Worm (Caenorhabditis elegans) whole organism, young adult: Measurements from ENCODE around the gene rpl-18.

Experiments used
- B0019.2 ChIP-seq: fragments of 200-800 bp; sonication (Bioruptor generic); conservative IDR thresholded peaks from 2 replicates; pipeline ENCODE4 v1.3.6; 2022; ENCODE audit warnings: missing genetic modification reagents, missing genetic modification characterization, missing compliant biosample characterization
- B0261.1 ChIP-seq: sonication (generic microtip); optimal IDR thresholded peaks from 2 replicates; lab custom pipeline; 2016; ENCODE audit warnings: mild to moderate bottlenecking, missing genetic modification characterization, moderate library complexity, missing compliant biosample characterization
- B0336.3 ChIP-seq: fragments of 200-800 bp; sonication (Bioruptor generic); IDR thresholded peaks from 2 replicates; pipeline ENCODE4 v1.3.6; 2022; ENCODE audit warnings: missing genetic modification characterization, missing compliant biosample characterization
- C17E4.6 ChIP-seq: fragments of 200-800 bp; sonication (Bioruptor generic); IDR thresholded peaks from 2 replicates; pipeline ENCODE4 v1.3.6; 2022; ENCODE audit warnings: missing genetic modification reagents, missing genetic modification characterization, missing compliant biosample characterization
- F52B5.7 ChIP-seq: sonication (generic microtip); optimal IDR thresholded peaks from 2 replicates; lab custom pipeline; 2016; ENCODE audit warnings: mild to moderate bottlenecking, missing genetic modification characterization, missing compliant biosample characterization
- F55B11.4 ChIP-seq: sonication (generic microtip); optimal IDR thresholded peaks from 2 replicates; lab custom pipeline; 2016; ENCODE audit warnings: missing compliant biosample characterization, missing genetic modification characterization, borderline replicate concordance; ENCODE audit not compliant: insufficient read depth
- F57A8.1 ChIP-seq: fragments of 200-800 bp; sonication (Bioruptor generic); optimal IDR thresholded peaks from 2 replicates; lab custom pipeline; 2018; ENCODE audit warnings: mild to moderate bottlenecking, missing genetic modification characterization, moderate library complexity, missing compliant biosample characterization
- Y67H2A.10 ChIP-seq: fragments of 200-800 bp; sonication (Bioruptor generic); conservative IDR thresholded peaks from 2 replicates; pipeline ENCODE4 v1.3.6; 2022; ENCODE audit warnings: missing genetic modification reagents, missing genetic modification characterization, missing compliant biosample characterization
- Y79H2A.3 ChIP-seq: fragments of 200-800 bp; sonication (Bioruptor generic); conservative IDR thresholded peaks from 2 replicates; pipeline ENCODE4 v1.3.6; 2022; ENCODE audit warnings: missing genetic modification reagents, missing genetic modification characterization, missing compliant biosample characterization
- akir-1 ChIP-seq: fragments of 200-800 bp; sonication (Bioruptor generic); optimal IDR thresholded peaks from 2 replicates; lab custom pipeline; 2018; ENCODE audit warnings: mild to moderate bottlenecking, missing genetic modification characterization, moderate library complexity, missing compliant biosample characterization
- ama-1 ChIP-seq, 3 experiments: fragments of 150-350 bp in 1 of 3; sonication (generic microtip) in 2 of 3; optimal IDR thresholded peaks; 2 replicates each; lab custom pipeline; 2014 to 2018; ENCODE audit warnings: missing biosample characterization in 2 of 3, missing genetic modification characterization in 2 of 3, missing genetic modification reagents in 2 of 3
- aptf-2 ChIP-seq: fragments of 200-800 bp; sonication (Bioruptor generic); conservative IDR thresholded peaks from 2 replicates; pipeline ENCODE4 v1.3.6; 2022; ENCODE audit warnings: missing genetic modification reagents, missing genetic modification characterization, missing compliant biosample characterization
- attf-3 ChIP-seq: fragments of 200-800 bp; sonication (Bioruptor generic); conservative IDR thresholded peaks from 2 replicates; pipeline ENCODE4 v1.3.6; 2022; ENCODE audit warnings: missing genetic modification reagents, missing genetic modification characterization, missing compliant biosample characterization
- attf-5 ChIP-seq: fragments of 200-800 bp; sonication (Bioruptor generic); optimal IDR thresholded peaks from 2 replicates; lab custom pipeline; 2018; ENCODE audit warnings: mild to moderate bottlenecking, missing genetic modification characterization, missing compliant biosample characterization
- bed-1 ChIP-seq: fragments of 200-800 bp; sonication (Bioruptor generic); IDR thresholded peaks from 2 replicates; pipeline ENCODE4 v1.3.6; 2022; ENCODE audit warnings: missing genetic modification reagents, missing genetic modification characterization, missing compliant biosample characterization
- ccch-3 ChIP-seq: fragments of 200-800 bp; sonication (Bioruptor generic); optimal IDR thresholded peaks from 2 replicates; lab custom pipeline; 2018; ENCODE audit warnings: mild to moderate bottlenecking, missing genetic modification characterization, missing compliant biosample characterization
- cebp-2 ChIP-seq: fragments of 200-800 bp; sonication (Bioruptor generic); IDR thresholded peaks from 2 replicates; pipeline ENCODE4 v1.3.6; 2022; ENCODE audit warnings: missing genetic modification characterization, missing compliant biosample characterization
- ceh-100 ChIP-seq: fragments of 200-800 bp; sonication (Bioruptor generic); IDR thresholded peaks from 2 replicates; pipeline ENCODE4 v1.3.6; 2022; ENCODE audit warnings: missing genetic modification reagents, missing genetic modification characterization, missing compliant biosample characterization
- ceh-91 ChIP-seq: fragments of 200-800 bp; sonication (Bioruptor generic); IDR thresholded peaks from 2 replicates; pipeline ENCODE4 v1.3.6; 2022; ENCODE audit warnings: missing genetic modification reagents, missing genetic modification characterization, missing compliant biosample characterization
- die-1 ChIP-seq: sonication (generic microtip); optimal IDR thresholded peaks from 2 replicates; lab custom pipeline; 2016; ENCODE audit warnings: missing genotype, mild to moderate bottlenecking, missing genetic modification characterization, missing compliant biosample characterization
- dpff-1 ChIP-seq: sonication (generic microtip); optimal IDR thresholded peaks from 2 replicates; lab custom pipeline; 2017; ENCODE audit warnings: mild to moderate bottlenecking, missing genetic modification characterization, missing compliant biosample characterization
- efl-1 ChIP-seq: fragments of 150-350 bp; optimal IDR thresholded peaks from 2 replicates; lab custom pipeline; 2014; ENCODE audit warnings: missing biosample characterization, missing genetic modification reagents, missing genetic modification characterization
- egl-44 ChIP-seq: fragments of 200-800 bp; sonication (Bioruptor generic); IDR thresholded peaks from 2 replicates; pipeline ENCODE4 v1.3.6; 2022; ENCODE audit warnings: missing genetic modification reagents, missing genetic modification characterization, missing compliant biosample characterization
- egrh-3 ChIP-seq: fragments of 200-800 bp; sonication (Bioruptor generic); IDR thresholded peaks from 2 replicates; pipeline ENCODE4 v1.3.6; 2022; ENCODE audit warnings: missing genetic modification reagents, missing genetic modification characterization, missing compliant biosample characterization
- hlh-12 ChIP-seq: sonication (generic microtip); optimal IDR thresholded peaks from 2 replicates; lab custom pipeline; 2016; ENCODE audit warnings: missing genetic modification characterization, missing compliant biosample characterization
- hlh-26 ChIP-seq: fragments of 200-800 bp; sonication (Bioruptor generic); conservative IDR thresholded peaks from 2 replicates; pipeline ENCODE4 v1.3.6; 2022; ENCODE audit warnings: missing genetic modification reagents, missing genetic modification characterization, missing compliant biosample characterization
- hsf-1 ChIP-seq: fragments of 200-800 bp; sonication (Bioruptor generic); IDR thresholded peaks from 2 replicates; pipeline ENCODE4 v1.3.6; 2022; ENCODE audit warnings: missing genetic modification reagents, missing genetic modification characterization, missing compliant biosample characterization
- let-526 ChIP-seq: fragments of 200-800 bp; sonication (Bioruptor generic); IDR thresholded peaks from 2 replicates; pipeline ENCODE4 v1.3.6; 2022; ENCODE audit warnings: missing genetic modification reagents, missing genetic modification characterization, missing compliant biosample characterization
- let-607 ChIP-seq, 2 experiments: fragments of 200-800 bp in 1 of 2; sonication (Bioruptor generic) in 1 of 2; sonication (generic microtip) in 1 of 2; optimal IDR thresholded peaks; 2 replicates each; lab custom pipeline; 2016 to 2018; ENCODE audit warnings: mild to moderate bottlenecking in 2 of 2, missing compliant biosample characterization in 2 of 2, missing genetic modification characterization in 2 of 2, moderate library complexity in 2 of 2, missing genotype in 1 of 2
- lin-26 ChIP-seq: fragments of 200-800 bp; sonication (Bioruptor generic); IDR thresholded peaks from 2 replicates; pipeline ENCODE4 v1.3.6; 2022; ENCODE audit warnings: missing genetic modification reagents, missing genetic modification characterization, missing compliant biosample characterization
- lin-40 ChIP-seq: sonication (generic microtip); optimal IDR thresholded peaks from 2 replicates; lab custom pipeline; 2016; ENCODE audit warnings: missing genetic modification characterization, mild to moderate bottlenecking, missing compliant biosample characterization, missing genotype, missing genetic modification reagents
- madf-6 ChIP-seq: fragments of 200-800 bp; sonication (Bioruptor generic); IDR thresholded peaks from 2 replicates; pipeline ENCODE4 v1.3.6; 2022; ENCODE audit warnings: missing genetic modification reagents, missing genetic modification characterization, missing compliant biosample characterization
- madf-8 ChIP-seq: fragments of 200-800 bp; sonication (Bioruptor generic); conservative IDR thresholded peaks from 2 replicates; pipeline ENCODE4 v1.3.6; 2022; ENCODE audit warnings: missing genetic modification reagents, missing genetic modification characterization, missing compliant biosample characterization
- nfyb-1 ChIP-seq: fragments of 200-800 bp; sonication (Bioruptor generic); IDR thresholded peaks from 2 replicates; pipeline ENCODE4 v1.3.6; 2022; ENCODE audit warnings: missing genetic modification reagents, missing genetic modification characterization, missing compliant biosample characterization
- nhr-120 ChIP-seq: fragments of 200-800 bp; sonication (Bioruptor generic); IDR thresholded peaks from 2 replicates; pipeline ENCODE4 v1.3.6; 2022; ENCODE audit warnings: missing genetic modification characterization, missing compliant biosample characterization
- nhr-27 ChIP-seq: fragments of 200-800 bp; sonication (Bioruptor generic); optimal IDR thresholded peaks from 2 replicates; lab custom pipeline; 2018; ENCODE audit warnings: mild to moderate bottlenecking, missing genetic modification characterization, moderate library complexity, missing compliant biosample characterization
- nhr-80 ChIP-seq: sonication (generic microtip); optimal IDR thresholded peaks from 2 replicates; lab custom pipeline; 2016; ENCODE audit warnings: missing genetic modification characterization, missing compliant biosample characterization
- nhr-90 ChIP-seq: sonication (generic microtip); optimal IDR thresholded peaks from 2 replicates; lab custom pipeline; 2016; ENCODE audit warnings: missing genotype, mild to moderate bottlenecking, missing genetic modification characterization, missing compliant biosample characterization
- repo-1 ChIP-seq: sonication (generic microtip); optimal IDR thresholded peaks from 2 replicates; lab custom pipeline; 2017; ENCODE audit warnings: mild to moderate bottlenecking, missing genetic modification characterization, missing compliant biosample characterization
- sdz-38 ChIP-seq: sonication (generic microtip); optimal IDR thresholded peaks from 2 replicates; lab custom pipeline; 2016; ENCODE audit warnings: missing genotype, missing genetic modification characterization, missing compliant biosample characterization
- snpc-1.1 ChIP-seq: sonication (generic microtip); optimal IDR thresholded peaks from 2 replicates; lab custom pipeline; 2017; ENCODE audit warnings: missing genetic modification characterization, mild to moderate bottlenecking, missing compliant biosample characterization, antibody characterized with exemption, moderate library complexity, missing genotype, missing genetic modification reagents; ENCODE audit not compliant: insufficient read depth
- snpc-3.4 ChIP-seq: sonication (generic microtip); optimal IDR thresholded peaks from 2 replicates; lab custom pipeline; 2017; ENCODE audit warnings: missing genetic modification characterization, mild to moderate bottlenecking, missing compliant biosample characterization, antibody characterized with exemption, moderate library complexity, missing genotype, missing genetic modification reagents
- somi-1 ChIP-seq: fragments of 200-800 bp; sonication (Bioruptor generic); optimal IDR thresholded peaks from 2 replicates; lab custom pipeline; 2018; ENCODE audit warnings: mild to moderate bottlenecking, missing genetic modification characterization, missing compliant biosample characterization
- sptf-2 ChIP-seq: fragments of 200-800 bp; sonication (Bioruptor generic); optimal IDR thresholded peaks from 2 replicates; lab custom pipeline; 2018; ENCODE audit warnings: mild to moderate bottlenecking, missing genetic modification characterization, missing compliant biosample characterization
- unc-130 ChIP-seq: sonication (generic microtip); optimal IDR thresholded peaks from 2 replicates; lab custom pipeline; 2016; ENCODE audit warnings: missing genetic modification reagents, missing genetic modification characterization, missing compliant biosample characterization
- xnd-1 ChIP-seq: sonication (generic microtip); optimal IDR thresholded peaks from 2 replicates; lab custom pipeline; 2016; ENCODE audit warnings: missing genotype, missing genetic modification reagents, missing genetic modification characterization, missing compliant biosample characterization
- ztf-22 ChIP-seq: fragments of 200-800 bp; sonication (Bioruptor generic); optimal IDR thresholded peaks from 2 replicates; lab custom pipeline; 2018; ENCODE audit warnings: mild to moderate bottlenecking, missing genetic modification characterization, moderate library complexity, missing compliant biosample characterization
- ztf-26 ChIP-seq: sonication (generic microtip); optimal IDR thresholded peaks from 2 replicates; lab custom pipeline; 2017; ENCODE audit warnings: missing genetic modification characterization, missing compliant biosample characterization
- ztf-6 ChIP-seq: fragments of 200-800 bp; sonication (Bioruptor generic); IDR thresholded peaks from 2 replicates; pipeline ENCODE4 v1.3.6; 2022; ENCODE audit warnings: missing genetic modification reagents, missing genetic modification characterization, missing compliant biosample characterization

The rpl-18 gene

ce11 chrIV:13777480-13777879 is at the start of gene rpl-18 (continued):
- no peak for TF ChIP-seq ceh-100 (GFP tag; lab: Robert Waterston, UW)
- TF ChIP-seq B0261.1: no peak
- no peak for TF ChIP-seq egrh-3 (GFP tag; lab: Robert Waterston, UW)
- TF ChIP-seq unc-130 (GFP tag; lab: Kevin White, UChicago): no peak
- no peak for TF ChIP-seq snpc-3.4
- no peak for TF ChIP-seq B0336.3 (GFP tag; lab: Robert Waterston, UW)
- TF ChIP-seq die-1: no peak
- no peak for TF ChIP-seq dpff-1 (tag; lab: Kevin White, UChicago)
- TF ChIP-seq somi-1 (GFP tag; lab: Kevin White, UChicago): no peak
- TF ChIP-seq madf-6: no peak
- TF ChIP-seq cebp-2 (GFP tag; lab: Robert Waterston, UW): no peak
- TF ChIP-seq let-526: no peak
- no peak for TF ChIP-seq nfyb-1 (GFP tag; lab: Robert Waterston, UW)
- no peak for TF ChIP-seq akir-1 (GFP tag; lab: Kevin White, UChicago)
- no peak for TF ChIP-seq lin-26 (GFP tag; lab: Robert Waterston, UW)
- no peak for TF ChIP-seq ztf-26 (tag; lab: Kevin White, UChicago)
- no peak for TF ChIP-seq F52B5.7 (tag; lab: Kevin White, UChicago)
- no peak for TF ChIP-seq attf-5 (GFP tag; lab: Kevin White, UChicago)
- no peak for TF ChIP-seq Y79H2A.3 (GFP tag; lab: Robert Waterston, UW)
- TF ChIP-seq nhr-90 (tag; lab: Kevin White, UChicago): no peak
- no peak for TF ChIP-seq aptf-2 (GFP tag; lab: Robert Waterston, UW)
- no peak for TF ChIP-seq nhr-27 (tag; lab: Kevin White, UChicago)
- peak; percentile 29 for TF ChIP-seq efl-1 (GFP tag; lab: Kevin White, UChicago)
- TF ChIP-seq C17E4.6 (GFP tag; lab: Robert Waterston, UW): no peak
- TF ChIP-seq ztf-22 (GFP tag; lab: Kevin White, UChicago): no peak
- no peak for TF ChIP-seq let-607 (tag; optimal IDR thresholded peaks at IDR 0.05; lab: Kevin White, UChicago)
- TF ChIP-seq repo-1: no peak
- no peak for TF ChIP-seq bed-1
- TF ChIP-seq xnd-1: no peak
- no peak for TF ChIP-seq ccch-3
- TF ChIP-seq nhr-120: no peak
- TF ChIP-seq sdz-38 (tag; lab: Kevin White, UChicago): no peak
- TF ChIP-seq ztf-6 (GFP tag; lab: Robert Waterston, UW): no peak
- no peak for TF ChIP-seq egl-44 (GFP tag; lab: Robert Waterston, UW)
- no peak for TF ChIP-seq B0019.2 (GFP tag; lab: Robert Waterston, UW)
- TF ChIP-seq sptf-2 (GFP tag; lab: Kevin White, UChicago): no peak
- TF ChIP-seq nhr-80: no peak
- TF ChIP-seq F57A8.1 (GFP tag; lab: Kevin White, UChicago): no peak
- TF ChIP-seq madf-8 (GFP tag; lab: Robert Waterston, UW): no peak
- TF ChIP-seq ceh-91: no peak
- TF ChIP-seq hsf-1 (GFP tag; lab: Robert Waterston, UW): no peak
- no peak for TF ChIP-seq ama-1 (optimal IDR thresholded peaks at IDR 0.05; lab: Kevin White, UChicago)
- no peak for TF ChIP-seq ama-1 (GFP tag; optimal IDR thresholded peaks at IDR 0.05; lab: Kevin White, UChicago)
- TF ChIP-seq hlh-26 (GFP tag; lab: Robert Waterston, UW): no peak
- TF ChIP-seq snpc-1.1 (tag; lab: Kevin White, UChicago): no peak
- no peak for TF ChIP-seq lin-40 (tag; lab: Kevin White, UChicago)
- TF ChIP-seq attf-3 (GFP tag; lab: Robert Waterston, UW): peak; percentile 97
- TF ChIP-seq F55B11.4 (tag; lab: Kevin White, UChicago): no peak
- no peak for TF ChIP-seq hlh-12 (tag; lab: Kevin White, UChicago)
- TF ChIP-seq Y67H2A.10 (GFP tag; lab: Robert Waterston, UW): no peak
